Worm (Caenorhabditis elegans) whole organism, young adult: ENCODE measurements around the gene glb-2.

ENCODE experiments used
- B0019.2 ChIP-seq: fragments of 200-800 bp; sonication (Bioruptor generic); conservative IDR thresholded peaks from 2 replicates; pipeline ENCODE4 v1.3.6; 2022; ENCODE audit warnings: missing genetic modification reagents, missing genetic modification characterization, missing compliant biosample characterization
- B0336.3 ChIP-seq: fragments of 200-800 bp; sonication (Bioruptor generic); IDR thresholded peaks from 2 replicates; pipeline ENCODE4 v1.3.6; 2022; ENCODE audit warnings: missing genetic modification characterization, missing compliant biosample characterization
- D2030.7 ChIP-seq: fragments of 200-800 bp; sonication (Bioruptor generic); IDR thresholded peaks from 2 replicates; pipeline ENCODE4 v1.3.6; 2022; ENCODE audit warnings: missing genetic modification reagents, missing genetic modification characterization, missing compliant biosample characterization
- F22D6.2 ChIP-seq: sonication (generic microtip); optimal IDR thresholded peaks from 2 replicates; lab custom pipeline; 2016; ENCODE audit warnings: mild to moderate bottlenecking, missing genetic modification characterization, missing compliant biosample characterization
- F37B4.10 ChIP-seq: fragments of 200-800 bp; sonication (Bioruptor generic); IDR thresholded peaks from 2 replicates; pipeline ENCODE4 v1.3.6; 2022; ENCODE audit warnings: missing genetic modification characterization, missing compliant biosample characterization
- F49E8.2 ChIP-seq: sonication (generic microtip); optimal IDR thresholded peaks from 3 replicates; lab custom pipeline; 2017; ENCODE audit warnings: missing genetic modification characterization, mild to moderate bottlenecking, missing compliant biosample characterization, antibody characterized with exemption, moderate library complexity; ENCODE audit not compliant: insufficient read depth
- F55B11.4 ChIP-seq: sonication (generic microtip); optimal IDR thresholded peaks from 2 replicates; lab custom pipeline; 2016; ENCODE audit warnings: missing compliant biosample characterization, missing genetic modification characterization, borderline replicate concordance; ENCODE audit not compliant: insufficient read depth
- F57C9.4 ChIP-seq: sonication (generic microtip); optimal IDR thresholded peaks from 2 replicates; lab custom pipeline; 2017; ENCODE audit warnings: mild to moderate bottlenecking, missing genetic modification characterization, missing compliant biosample characterization
- T26A5.8 ChIP-seq: sonication (generic microtip); optimal IDR thresholded peaks from 2 replicates; lab custom pipeline; 2016; ENCODE audit warnings: missing genetic modification characterization, missing compliant biosample characterization
- Y79H2A.3 ChIP-seq: fragments of 200-800 bp; sonication (Bioruptor generic); conservative IDR thresholded peaks from 2 replicates; pipeline ENCODE4 v1.3.6; 2022; ENCODE audit warnings: missing genetic modification reagents, missing genetic modification characterization, missing compliant biosample characterization
- aptf-2 ChIP-seq: fragments of 200-800 bp; sonication (Bioruptor generic); conservative IDR thresholded peaks from 2 replicates; pipeline ENCODE4 v1.3.6; 2022; ENCODE audit warnings: missing genetic modification reagents, missing genetic modification characterization, missing compliant biosample characterization
- bed-1 ChIP-seq: fragments of 200-800 bp; sonication (Bioruptor generic); IDR thresholded peaks from 2 replicates; pipeline ENCODE4 v1.3.6; 2022; ENCODE audit warnings: missing genetic modification reagents, missing genetic modification characterization, missing compliant biosample characterization
- cebp-1 ChIP-seq, 2 experiments: fragments of 200-800 bp in 1 of 2; sonication (Bioruptor generic) in 1 of 2; sonication (generic microtip) in 1 of 2; IDR thresholded peaks in 1 of 2; optimal IDR thresholded peaks in 1 of 2; 2 replicates each; pipeline versions ENCODE4 v1.3.6 to Lab custom; 2017 to 2022; ENCODE audit warnings: missing compliant biosample characterization in 2 of 2, missing genetic modification characterization in 2 of 2, mild to moderate bottlenecking in 1 of 2, missing genetic modification reagents in 1 of 2, moderate library complexity in 1 of 2
- ceh-100 ChIP-seq: fragments of 200-800 bp; sonication (Bioruptor generic); IDR thresholded peaks from 2 replicates; pipeline ENCODE4 v1.3.6; 2022; ENCODE audit warnings: missing genetic modification reagents, missing genetic modification characterization, missing compliant biosample characterization
- ceh-27 ChIP-seq: fragments of 200-800 bp; sonication (Bioruptor generic); optimal IDR thresholded peaks from 2 replicates; lab custom pipeline; 2018; ENCODE audit warnings: mild to moderate bottlenecking, missing genetic modification characterization, moderate library complexity, missing compliant biosample characterization
- chd-7 ChIP-seq: sonication (generic microtip); optimal IDR thresholded peaks from 2 replicates; lab custom pipeline; 2016; ENCODE audit warnings: mild to moderate bottlenecking, missing genetic modification characterization, moderate library complexity, missing compliant biosample characterization
- die-1 ChIP-seq: sonication (generic microtip); optimal IDR thresholded peaks from 2 replicates; lab custom pipeline; 2016; ENCODE audit warnings: missing genotype, mild to moderate bottlenecking, missing genetic modification characterization, missing compliant biosample characterization
- egl-18 ChIP-seq: fragments of 200-800 bp; sonication (Bioruptor generic); IDR thresholded peaks from 2 replicates; pipeline ENCODE4 v1.3.6; 2022; ENCODE audit warnings: missing genetic modification reagents, missing genetic modification characterization, missing compliant biosample characterization
- egrh-3 ChIP-seq: fragments of 200-800 bp; sonication (Bioruptor generic); IDR thresholded peaks from 2 replicates; pipeline ENCODE4 v1.3.6; 2022; ENCODE audit warnings: missing genetic modification reagents, missing genetic modification characterization, missing compliant biosample characterization
- gei-17 ChIP-seq: fragments of 200-800 bp; sonication (Bioruptor generic); optimal IDR thresholded peaks from 2 replicates; lab custom pipeline; 2018; ENCODE audit warnings: mild to moderate bottlenecking, missing genetic modification characterization, missing compliant biosample characterization
- him-1 ChIP-seq: sonication (generic microtip); optimal IDR thresholded peaks from 2 replicates; lab custom pipeline; 2016; ENCODE audit warnings: missing genotype, missing genetic modification reagents, missing genetic modification characterization, missing compliant biosample characterization
- hmg-1.2 ChIP-seq: fragments of 200-800 bp; sonication (Bioruptor generic); IDR thresholded peaks from 2 replicates; pipeline ENCODE4 v1.3.6; 2022; ENCODE audit warnings: missing genetic modification reagents, missing genetic modification characterization, missing compliant biosample characterization
- hsf-1 ChIP-seq: fragments of 200-800 bp; sonication (Bioruptor generic); IDR thresholded peaks from 2 replicates; pipeline ENCODE4 v1.3.6; 2022; ENCODE audit warnings: missing genetic modification reagents, missing genetic modification characterization, missing compliant biosample characterization
- lag-1 ChIP-seq: fragments of 200-800 bp; sonication (Bioruptor generic); IDR thresholded peaks from 2 replicates; pipeline ENCODE4 v1.3.6; 2022; ENCODE audit warnings: missing genetic modification reagents, missing genetic modification characterization, missing compliant biosample characterization
- lin-26 ChIP-seq: fragments of 200-800 bp; sonication (Bioruptor generic); IDR thresholded peaks from 2 replicates; pipeline ENCODE4 v1.3.6; 2022; ENCODE audit warnings: missing genetic modification reagents, missing genetic modification characterization, missing compliant biosample characterization
- lir-1 ChIP-seq: fragments of 200-800 bp; sonication (Bioruptor generic); conservative IDR thresholded peaks from 2 replicates; pipeline ENCODE4 v1.3.6; 2022; ENCODE audit warnings: missing genetic modification reagents, missing genetic modification characterization, missing compliant biosample characterization
- lsl-1 ChIP-seq: fragments of 200-800 bp; sonication (Bioruptor generic); optimal IDR thresholded peaks from 2 replicates; lab custom pipeline; 2018; ENCODE audit warnings: mild to moderate bottlenecking, missing genetic modification characterization, moderate library complexity, missing compliant biosample characterization
- lsy-27 ChIP-seq: sonication (generic microtip); optimal IDR thresholded peaks from 2 replicates; lab custom pipeline; 2017; ENCODE audit warnings: missing genetic modification characterization, mild to moderate bottlenecking, missing compliant biosample characterization, antibody characterized with exemption, missing genotype, borderline replicate concordance; ENCODE audit not compliant: insufficient read depth
- madf-8 ChIP-seq: fragments of 200-800 bp; sonication (Bioruptor generic); conservative IDR thresholded peaks from 2 replicates; pipeline ENCODE4 v1.3.6; 2022; ENCODE audit warnings: missing genetic modification reagents, missing genetic modification characterization, missing compliant biosample characterization
- mcd-1 ChIP-seq: fragments of 200-800 bp; sonication (Bioruptor generic); IDR thresholded peaks from 2 replicates; pipeline ENCODE4 v1.3.6; 2022; ENCODE audit warnings: missing genetic modification reagents, missing genetic modification characterization, missing compliant biosample characterization
- mel-28 ChIP-seq: sonication (generic microtip); optimal IDR thresholded peaks from 2 replicates; lab custom pipeline; 2016; ENCODE audit warnings: borderline replicate concordance, mild to moderate bottlenecking, missing genetic modification characterization, missing compliant biosample characterization
- mes-4 ChIP-seq: sonication (generic microtip); optimal IDR thresholded peaks from 2 replicates; lab custom pipeline; 2016; ENCODE audit warnings: missing genotype, missing genetic modification characterization, missing compliant biosample characterization
- nhr-120 ChIP-seq: fragments of 200-800 bp; sonication (Bioruptor generic); IDR thresholded peaks from 2 replicates; pipeline ENCODE4 v1.3.6; 2022; ENCODE audit warnings: missing genetic modification characterization, missing compliant biosample characterization
- nhr-179 ChIP-seq: sonication (generic microtip); optimal IDR thresholded peaks from 2 replicates; lab custom pipeline; 2016; ENCODE audit warnings: mild to moderate bottlenecking, missing genetic modification characterization, missing compliant biosample characterization
- nhr-90 ChIP-seq: sonication (generic microtip); optimal IDR thresholded peaks from 2 replicates; lab custom pipeline; 2016; ENCODE audit warnings: missing genotype, mild to moderate bottlenecking, missing genetic modification characterization, missing compliant biosample characterization
- pbrm-1 ChIP-seq: fragments of 200-800 bp; sonication (Bioruptor generic); IDR thresholded peaks from 2 replicates; pipeline ENCODE4 v1.3.6; 2022; ENCODE audit warnings: missing genetic modification reagents, missing genetic modification characterization, missing compliant biosample characterization
- pha-4 ChIP-seq: fragments of 150-350 bp; sonication (generic microtip); optimal IDR thresholded peaks from 2 replicates; lab custom pipeline; 2014; ENCODE audit warnings: missing biosample characterization, missing genetic modification reagents, missing genetic modification characterization
- rcor-1 ChIP-seq: fragments of 200-800 bp; sonication (Bioruptor generic); IDR thresholded peaks from 2 replicates; pipeline ENCODE4 v1.3.6; 2022; ENCODE audit warnings: missing genetic modification reagents, missing genetic modification characterization, missing compliant biosample characterization
- sea-2 ChIP-seq: fragments of 200-800 bp; sonication (Bioruptor generic); IDR thresholded peaks from 2 replicates; pipeline ENCODE4 v1.3.6; 2022; ENCODE audit warnings: missing genetic modification characterization, missing compliant biosample characterization
- snpc-1.1 ChIP-seq: sonication (generic microtip); optimal IDR thresholded peaks from 2 replicates; lab custom pipeline; 2017; ENCODE audit warnings: missing genetic modification characterization, mild to moderate bottlenecking, missing compliant biosample characterization, antibody characterized with exemption, moderate library complexity, missing genotype, missing genetic modification reagents; ENCODE audit not compliant: insufficient read depth
- snpc-3.4 ChIP-seq: sonication (generic microtip); optimal IDR thresholded peaks from 2 replicates; lab custom pipeline; 2017; ENCODE audit warnings: missing genetic modification characterization, mild to moderate bottlenecking, missing compliant biosample characterization, antibody characterized with exemption, moderate library complexity, missing genotype, missing genetic modification reagents
- sptf-2 ChIP-seq: fragments of 200-800 bp; sonication (Bioruptor generic); optimal IDR thresholded peaks from 2 replicates; lab custom pipeline; 2018; ENCODE audit warnings: mild to moderate bottlenecking, missing genetic modification characterization, missing compliant biosample characterization
- tbp1 ChIP-seq: fragments of 200-800 bp; sonication (Bioruptor generic); optimal IDR thresholded peaks from 2 replicates; lab custom pipeline; 2018; ENCODE audit warnings: mild to moderate bottlenecking, missing genetic modification characterization, missing compliant biosample characterization
- unc-130 ChIP-seq: sonication (generic microtip); optimal IDR thresholded peaks from 2 replicates; lab custom pipeline; 2016; ENCODE audit warnings: missing genetic modification reagents, missing genetic modification characterization, missing compliant biosample characterization
- unc-62 ChIP-seq: fragments of 150-350 bp; optimal IDR thresholded peaks from 2 replicates; lab custom pipeline; 2014; ENCODE audit warnings: missing biosample characterization, missing genetic modification reagents, missing genetic modification characterization

glb-2 gene

ce11 chrIV:7263137-7263536 lies at the start of gene glb-2:
Gene glb-2 (minus strand): TSS chrIV:7263237.
- TF ChIP-seq ceh-27 (no peak), unc-62 (GFP tag; lab: Kevin White, UChicago) (no peak)

DNA sequence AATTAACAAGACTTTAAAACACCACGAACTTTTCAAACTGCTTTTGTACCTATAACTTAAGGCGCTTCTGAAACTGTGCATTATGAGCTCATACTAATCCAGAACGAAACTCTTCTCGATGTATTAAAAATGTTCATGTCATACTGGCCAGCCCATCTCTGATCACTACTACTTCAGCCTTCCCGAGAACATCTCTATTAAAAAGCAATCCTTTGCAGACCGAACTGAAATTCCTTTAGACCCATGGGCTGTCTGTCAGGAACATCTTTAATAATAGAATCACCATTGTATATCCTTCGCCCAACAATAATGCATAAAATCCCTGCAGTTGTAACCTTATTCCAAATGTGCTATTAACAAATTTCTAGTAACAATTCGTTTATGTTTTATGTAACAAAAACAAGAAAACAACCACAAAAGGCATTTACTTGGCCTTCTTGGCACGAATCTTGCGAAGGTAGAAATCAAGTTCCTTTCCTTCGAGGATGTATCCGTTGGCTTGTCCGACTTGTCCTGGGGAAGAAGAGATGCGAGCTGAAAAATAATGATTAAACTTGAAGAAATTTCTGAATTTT lies 49.7 kb upstream of the glb-2 start:
- TF ChIP-seq aptf-2 (GFP tag; lab: Robert Waterston, UW) (no peak), nhr-90 (no peak), F37B4.10 (GFP tag; lab: Robert Waterston, UW) (no peak), F49E8.2 (no peak), cebp-1 (GFP tag; IDR thresholded peaks at IDR 0.05; lab: Robert Waterston, UW) (no peak), cebp-1 (tag; optimal IDR thresholded peaks at IDR 0.05; lab: Kevin White, UChicago) (no peak), unc-62 (GFP tag; lab: Kevin White, UChicago) (no peak), unc-130 (GFP tag; lab: Kevin White, UChicago) (peak; percentile 31), Y79H2A.3 (GFP tag; lab: Robert Waterston, UW) (no peak), madf-8 (0 out of 2 replicates have a peak, but pooled peaks have one; percentile 4), egrh-3 (GFP tag; lab: Robert Waterston, UW) (no peak), tbp1 (GFP tag; lab: Kevin White, UChicago) (peak; percentile 11), rcor-1 (GFP tag; lab: Robert Waterston, UW) (no peak; the same call in 1 of the 2 replicates), B0019.2 (GFP tag; lab: Robert Waterston, UW) (no peak), mcd-1 (GFP tag; lab: Robert Waterston, UW) (0 out of 2 replicates have a peak, but pooled peaks have one; percentile 9), hsf-1 (0 out of 2 replicates have a peak, but pooled peaks have one; percentile 58), mel-28 (tag; lab: Kevin White, UChicago) (no peak), hmg-1.2 (GFP tag; lab: Robert Waterston, UW) (no peak), sea-2 (GFP tag; lab: Robert Waterston, UW) (no peak), snpc-1.1 (tag; lab: Kevin White, UChicago) (peak; percentile 18), T26A5.8 (tag; lab: Kevin White, UChicago) (no peak), lir-1 (GFP tag; lab: Robert Waterston, UW) (no peak), sptf-2 (no peak), D2030.7 (GFP tag; lab: Robert Waterston, UW) (no peak), chd-7 (tag; lab: Kevin White, UChicago) (no peak), nhr-179 (tag; lab: Kevin White, UChicago) (no peak), ceh-100 (GFP tag; lab: Robert Waterston, UW) (no peak), lsy-27 (tag; lab: Kevin White, UChicago) (no peak), B0336.3 (GFP tag; lab: Robert Waterston, UW) (peak; percentile 79), pbrm-1 (no peak), lin-26 (GFP tag; lab: Robert Waterston, UW) (peak; percentile 5; the same call in 1 of the 2 replicates), gei-17 (no peak), him-1 (tag; lab: Kevin White, UChicago) (no peak), F55B11.4 (tag; lab: Kevin White, UChicago) (no peak), die-1 (tag; lab: Kevin White, UChicago) (no peak), F22D6.2 (tag; lab: Kevin White, UChicago) (no peak), mes-4 (tag; lab: Kevin White, UChicago) (no peak), snpc-3.4 (tag; lab: Kevin White, UChicago) (peak; percentile 51), bed-1 (0 out of 2 replicates have a peak, but pooled peaks have one; percentile 23), ceh-27 (no peak), lag-1 (GFP tag; lab: Robert Waterston, UW) (no peak), F57C9.4 (no peak), lsl-1 (GFP tag; lab: Kevin White, UChicago) (no peak), pha-4 (tag; lab: Kevin White, UChicago) (no peak), egl-18 (GFP tag; lab: Robert Waterston, UW) (no peak), nhr-120 (no peak)
